Worm (Caenorhabditis elegans) whole organism, L4/young adult: ENCODE measurements around the gene T05B11.4.

ENCODE experiments used
- dao-5 ChIP-seq: sonication (generic microtip); optimal IDR thresholded peaks from 2 replicates; lab custom pipeline; 2016; ENCODE audit warnings: missing genotype, missing genetic modification characterization, moderate library complexity, missing compliant biosample characterization
- him-1 ChIP-seq: sonication (generic microtip); optimal IDR thresholded peaks from 2 replicates; lab custom pipeline; 2016; ENCODE audit warnings: missing genotype, missing genetic modification reagents, missing genetic modification characterization, missing compliant biosample characterization

DNA sequence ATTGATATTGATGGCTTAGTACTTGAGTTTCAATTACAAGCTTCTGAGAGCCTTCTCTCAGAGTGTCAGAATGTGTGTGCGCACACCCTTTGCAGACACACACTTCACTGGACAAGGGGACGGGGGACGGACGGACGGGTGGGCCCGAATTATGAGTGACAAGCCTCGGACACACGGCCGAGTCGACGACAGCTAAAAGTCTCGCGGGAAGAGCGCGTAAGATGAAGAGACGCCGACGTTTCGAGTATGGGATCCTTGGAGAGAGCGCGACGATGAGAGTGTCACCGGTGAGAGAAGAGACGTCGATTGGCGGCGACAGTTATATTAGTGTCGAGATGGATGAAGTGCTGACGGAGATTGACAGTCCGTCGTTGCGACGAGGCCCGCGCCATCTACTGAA, 8.6 kb downstream of the T05B11.4 start:
- no peak for TF ChIP-seq him-1
- no peak for TF ChIP-seq dao-5 (tag; lab: Kevin White, UChicago)
